Fruit fly (Drosophila melanogaster) whole organism, pupa: Measurements from ENCODE around the gene Cpr78Cb.

ENCODE experiments used
- CG10348 ChIP-seq: fragments of 200-800 bp; sonication (Bioruptor generic); IDR thresholded peaks from 2 replicates; pipeline ENCODE4 v1.3.6; 2022; ENCODE audit warnings: missing biosample characterization, missing genetic modification characterization
- CG12605 ChIP-seq: fragments of 200-800 bp; sonication (Bioruptor generic); IDR thresholded peaks from 2 replicates; pipeline ENCODE4 v1.3.6; 2022; ENCODE audit warnings: missing biosample characterization, missing genetic modification characterization
- CG13204 ChIP-seq: fragments of 200-800 bp; sonication (Bioruptor generic); optimal IDR thresholded peaks from 2 replicates; lab custom pipeline; 2018; ENCODE audit warnings: missing biosample characterization, mild to moderate bottlenecking, missing genetic modification characterization, moderate library complexity
- CG14655 ChIP-seq: fragments of 200-800 bp; sonication (Bioruptor generic); optimal IDR thresholded peaks from 3 replicates; lab custom pipeline; 2017; ENCODE audit warnings: mild to moderate bottlenecking, missing biosample characterization, missing genetic modification reagents, missing genetic modification characterization
- CG15710 ChIP-seq: fragments of 200-800 bp; sonication (Bioruptor generic); optimal IDR thresholded peaks from 2 replicates; lab custom pipeline; 2018; ENCODE audit warnings: missing biosample characterization, mild to moderate bottlenecking, missing genetic modification characterization, moderate library complexity
- CG17806 ChIP-seq: fragments of 200-800 bp; sonication (Bioruptor generic); optimal IDR thresholded peaks from 2 replicates; lab custom pipeline; 2018; ENCODE audit warnings: missing biosample characterization, mild to moderate bottlenecking, missing genetic modification characterization, moderate library complexity
- CG32121 ChIP-seq: fragments of 200-800 bp; sonication (Bioruptor generic); IDR thresholded peaks from 2 replicates; pipeline ENCODE4 v1.3.6; 2022; ENCODE audit warnings: missing biosample characterization, missing genetic modification characterization
- CG34367 ChIP-seq: fragments of 200-800 bp; sonication (Bioruptor generic); optimal IDR thresholded peaks from 2 replicates; lab custom pipeline; 2018; ENCODE audit warnings: missing biosample characterization, mild to moderate bottlenecking, missing genetic modification characterization
- CG4496 ChIP-seq: fragments of 200-800 bp; sonication (Bioruptor generic); IDR thresholded peaks from 3 replicates; pipeline ENCODE4 v1.3.6; 2022; ENCODE audit warnings: missing biosample characterization, missing genetic modification characterization
- CG8159 ChIP-seq: fragments of 200-800 bp; sonication (Bioruptor generic); optimal IDR thresholded peaks from 3 replicates; lab custom pipeline; 2018; ENCODE audit warnings: missing biosample characterization, mild to moderate bottlenecking, missing genetic modification characterization, moderate library complexity
- CG8301 ChIP-seq: fragments of 200-800 bp; sonication (Bioruptor generic); optimal IDR thresholded peaks from 2 replicates; lab custom pipeline; 2018; ENCODE audit warnings: missing biosample characterization, mild to moderate bottlenecking, missing genetic modification characterization
- CG9948 ChIP-seq: fragments of 200-800 bp; sonication (Bioruptor generic); optimal IDR thresholded peaks from 2 replicates; lab custom pipeline; 2018; ENCODE audit warnings: missing biosample characterization, mild to moderate bottlenecking, missing genetic modification characterization, moderate library complexity
- D1 ChIP-seq: fragments of 200-800 bp; sonication (Bioruptor generic); optimal IDR thresholded peaks from 2 replicates; lab custom pipeline; 2018; ENCODE audit warnings: missing biosample characterization, mild to moderate bottlenecking, missing genetic modification characterization, moderate library complexity
- EcR ChIP-seq: fragments of 200-800 bp; sonication (Bioruptor generic); optimal IDR thresholded peaks from 3 replicates; lab custom pipeline; 2019; ENCODE audit warnings: missing biosample characterization, missing genetic modification characterization, mild to moderate bottlenecking, moderate library complexity, missing genetic modification reagents
- Ets98B ChIP-seq: fragments of 200-800 bp; sonication (Bioruptor generic); IDR thresholded peaks from 2 replicates; pipeline ENCODE4 v1.3.6; 2022; ENCODE audit warnings: missing biosample characterization, missing genetic modification characterization
- Pif1A ChIP-seq: fragments of 200-800 bp; sonication (Bioruptor generic); optimal IDR thresholded peaks from 3 replicates; lab custom pipeline; 2016; ENCODE audit warnings: missing biosample characterization, missing genetic modification characterization
- Pif1B ChIP-seq: fragments of 200-800 bp; sonication (Bioruptor generic); optimal IDR thresholded peaks from 3 replicates; lab custom pipeline; 2016; ENCODE audit warnings: missing biosample characterization, missing genetic modification characterization
- Snoo ChIP-seq: fragments of 200-800 bp; sonication (Bioruptor generic); optimal IDR thresholded peaks from 3 replicates; lab custom pipeline; 2017; ENCODE audit warnings: missing biosample characterization, mild to moderate bottlenecking, missing genetic modification characterization, inconsistent platforms
- fd96Ca ChIP-seq: fragments of 200-800 bp; sonication (Bioruptor generic); IDR thresholded peaks from 3 replicates; pipeline ENCODE4 v1.3.6; 2022; ENCODE audit warnings: missing biosample characterization, missing genetic modification characterization
- gl ChIP-seq: fragments of 200-800 bp; sonication (Bioruptor generic); optimal IDR thresholded peaks from 2 replicates; lab custom pipeline; 2018; ENCODE audit warnings: missing biosample characterization, mild to moderate bottlenecking, missing genetic modification characterization
- rn ChIP-seq: fragments of 200-800 bp; sonication (Bioruptor generic); IDR thresholded peaks from 2 replicates; pipeline ENCODE4 v1.3.6; 2022; ENCODE audit warnings: missing biosample characterization, missing genetic modification characterization

The Cpr78Cb gene

dm6 chr3L:21259257-21259656, 35.0 kb upstream of the Cpr78Cb start:
- no peak for TF ChIP-seq CG17806 (tag; lab: Kevin White, UChicago)
- no peak for TF ChIP-seq Pif1A (GFP tag; lab: Kevin White, UChicago)
- peak; percentile 34; the same call in 1 of the 2 replicates for TF ChIP-seq Ets98B (GFP tag; lab: Robert Waterston, UW)
- no peak for TF ChIP-seq CG8159
- TF ChIP-seq D1 (tag; lab: Kevin White, UChicago), result no peak
- no peak for TF ChIP-seq CG15710 (tag; lab: Kevin White, UChicago)
- peak; percentile 41; the same call in 1 of the 3 replicates for TF ChIP-seq CG4496
- no peak for TF ChIP-seq CG14655
- TF ChIP-seq CG9948, result no peak
- TF ChIP-seq fd96Ca, result peak; percentile 64; the same call in 2 of the 3 replicates
- no peak for TF ChIP-seq CG34367
- TF ChIP-seq CG10348, result no peak
- TF ChIP-seq rn (GFP tag; lab: Robert Waterston, UW), result no peak
- TF ChIP-seq CG12605 (GFP tag; lab: Robert Waterston, UW), result no peak
- no peak for TF ChIP-seq EcR
- no peak for TF ChIP-seq CG13204 (GFP tag; lab: Kevin White, UChicago)
- TF ChIP-seq CG8301 (tag; lab: Kevin White, UChicago), result peak; percentile 44
- TF ChIP-seq Snoo (tag; lab: Kevin White, UChicago), result no peak
- TF ChIP-seq Pif1B (GFP tag; lab: Kevin White, UChicago), result no peak
- no peak for TF ChIP-seq gl (tag; lab: Kevin White, UChicago)
- TF ChIP-seq CG32121 (GFP tag; lab: Robert Waterston, UW), result peak; percentile 60

DNA sequence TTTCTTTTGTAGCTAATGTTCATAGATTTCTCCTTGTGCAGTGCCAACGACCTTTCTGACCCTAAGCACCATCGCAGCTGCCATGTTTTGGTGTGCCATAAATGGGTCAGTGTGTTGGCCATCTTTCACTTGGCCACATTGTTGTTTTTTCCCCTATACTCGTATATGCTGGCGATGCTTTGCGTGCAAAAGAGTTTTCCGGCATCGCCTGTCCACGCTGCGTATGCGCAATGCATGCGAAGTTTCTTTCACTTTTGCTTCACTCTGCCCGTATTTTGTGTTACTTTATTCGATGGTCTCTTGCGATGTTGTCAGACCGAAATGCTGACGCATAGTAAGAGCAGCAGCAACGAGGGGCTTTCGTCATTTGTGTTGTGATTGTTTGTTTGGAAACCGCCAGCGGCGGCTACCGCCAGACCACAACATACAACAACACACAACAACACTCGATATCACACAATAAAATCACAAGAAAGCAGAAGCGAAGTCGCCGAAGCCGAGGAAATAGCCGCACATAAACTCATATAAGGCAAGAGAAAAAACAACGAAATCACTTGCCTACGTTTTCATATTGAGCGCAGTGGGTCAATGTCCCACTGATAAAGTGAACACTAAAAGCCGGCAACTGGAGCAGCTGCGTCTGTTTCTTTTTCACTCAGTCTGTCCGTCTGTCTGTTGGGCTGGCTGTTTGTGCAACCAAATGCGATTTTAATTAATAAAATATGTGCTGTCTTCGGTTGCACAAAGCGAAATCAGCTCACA, 32.7 kb upstream of the Cpr78Cb start:
- TF ChIP-seq EcR (peak; percentile 83), Pif1B (GFP tag; lab: Kevin White, UChicago) (no peak), CG12605 (GFP tag; lab: Robert Waterston, UW) (0 out of 2 replicates have a peak, but pooled peaks have one; percentile 14)
- TF ChIP-seq, all 21 proteins: peak for 2

dm6 chr3L:21262426-21262825, 31.9 kb upstream of the Cpr78Cb start:
- TF ChIP-seq Ets98B (GFP tag; lab: Robert Waterston, UW) (no peak), Pif1A (GFP tag; lab: Kevin White, UChicago) (no peak), rn (GFP tag; lab: Robert Waterston, UW) (no peak), CG9948 (no peak), CG10348 (no peak), D1 (tag; lab: Kevin White, UChicago) (peak; percentile 51), fd96Ca (no peak), CG13204 (GFP tag; lab: Kevin White, UChicago) (no peak), CG14655 (no peak)

DNA sequence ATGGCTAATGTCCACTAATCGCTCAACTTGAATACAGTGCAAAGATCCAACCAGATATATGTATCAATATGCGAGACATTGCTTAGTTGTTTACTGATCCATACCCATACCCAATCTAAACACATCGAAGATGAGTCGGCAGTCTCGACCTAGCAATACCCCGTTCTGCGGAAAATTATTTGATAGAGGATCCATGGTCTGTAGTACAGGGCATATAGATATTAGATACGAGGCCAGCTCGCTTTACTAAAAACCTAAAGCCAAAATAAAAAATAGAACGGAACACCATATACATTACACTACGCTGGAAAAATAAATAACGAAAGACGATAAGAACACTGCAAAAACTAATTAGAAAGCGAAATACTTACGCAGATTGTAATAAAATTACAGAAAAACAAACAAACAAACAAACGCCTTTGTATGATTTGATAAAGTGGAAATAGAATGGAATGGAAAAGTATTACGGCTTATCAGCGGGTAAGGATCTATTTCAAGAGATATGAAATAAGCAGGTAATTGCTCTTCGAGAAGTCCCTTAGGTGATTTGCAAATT, 28.1 kb upstream of the Cpr78Cb start:
- no peak for TF ChIP-seq CG9948
- TF ChIP-seq CG15710 (tag; lab: Kevin White, UChicago), result no peak
- TF ChIP-seq rn (GFP tag; lab: Robert Waterston, UW), result no peak
- TF ChIP-seq Pif1B (GFP tag; lab: Kevin White, UChicago), result no peak
- no peak for TF ChIP-seq CG13204 (GFP tag; lab: Kevin White, UChicago)
- no peak for TF ChIP-seq CG12605 (GFP tag; lab: Robert Waterston, UW)
- TF ChIP-seq, all 21 proteins: peak for 0

DNA sequence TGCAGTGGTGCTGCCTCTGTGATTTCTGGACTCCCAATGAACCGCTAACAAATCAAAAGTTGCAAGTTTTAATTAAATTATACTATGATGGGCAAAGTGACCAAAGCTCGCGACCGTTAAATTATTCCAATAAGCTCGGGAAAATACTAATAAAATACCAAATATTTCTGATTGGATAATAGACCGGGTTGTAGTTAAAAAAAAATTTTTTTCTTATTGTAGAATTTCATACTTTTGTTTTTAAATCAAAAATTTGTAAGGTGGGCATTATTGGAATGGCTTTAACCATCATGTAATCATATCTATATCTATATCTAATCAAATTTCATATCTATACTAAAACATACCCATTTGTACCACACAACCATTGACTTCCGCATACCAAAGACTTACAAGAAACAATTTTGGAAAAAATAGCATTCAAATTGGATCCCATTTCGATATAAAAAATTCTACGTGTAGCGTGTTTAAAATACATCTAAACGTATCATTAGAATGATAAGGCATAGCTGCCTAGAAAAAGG, 26.4 kb upstream of the Cpr78Cb start, which contains the start of gene CG9391:
Gene CG9391 (minus strand): TSS at position 474 of the 524 bp plus-strand sequence.
- no peak for TF ChIP-seq Pif1A (GFP tag; lab: Kevin White, UChicago)
- no peak for TF ChIP-seq D1 (tag; lab: Kevin White, UChicago)
- TF ChIP-seq Snoo (tag; lab: Kevin White, UChicago), result no peak
- no peak for TF ChIP-seq CG13204 (GFP tag; lab: Kevin White, UChicago)
- no peak for TF ChIP-seq fd96Ca
- TF ChIP-seq CG34367, result no peak
- TF ChIP-seq EcR, result no peak
- TF ChIP-seq CG15710 (tag; lab: Kevin White, UChicago), result no peak
- no peak for TF ChIP-seq CG10348
- no peak for TF ChIP-seq CG17806 (tag; lab: Kevin White, UChicago)
- no peak for TF ChIP-seq CG14655
- TF ChIP-seq CG9948, result no peak
- no peak for TF ChIP-seq rn (GFP tag; lab: Robert Waterston, UW)
- TF ChIP-seq, all 21 proteins: peak for 0

DNA sequence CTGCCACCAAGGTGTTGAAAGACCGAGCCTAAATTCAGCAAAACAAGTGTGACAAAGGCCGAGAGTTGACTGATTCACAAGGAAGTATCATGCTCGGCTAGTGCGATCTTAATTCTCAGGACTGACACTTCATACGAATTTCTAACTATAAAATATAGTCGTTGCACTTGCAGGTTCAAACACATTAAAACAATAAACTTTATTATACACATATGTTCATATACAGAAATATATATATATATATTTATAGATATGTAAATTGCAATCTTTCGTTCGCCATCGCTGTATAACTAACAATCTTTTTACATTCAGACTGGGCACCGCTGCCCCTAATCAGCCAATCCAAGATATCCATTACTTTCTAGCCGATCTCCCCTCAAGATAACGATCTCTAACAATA, 23.8 kb upstream of the Cpr78Cb start, which contains the start of gene CG9389:
Gene CG9389 (minus strand): TSS at position 101 of the 400 bp plus-strand sequence.
- TF ChIP-seq CG9948 (no peak), CG14655 (no peak), Ets98B (GFP tag; lab: Robert Waterston, UW) (no peak), CG34367 (no peak), fd96Ca (no peak), gl (tag; lab: Kevin White, UChicago) (no peak), EcR (no peak), CG13204 (GFP tag; lab: Kevin White, UChicago) (no peak), CG15710 (tag; lab: Kevin White, UChicago) (no peak), Pif1A (GFP tag; lab: Kevin White, UChicago) (no peak), Snoo (tag; lab: Kevin White, UChicago) (no peak)
